Fruit fly (Drosophila melanogaster) whole organism, adult: Measurements from ENCODE around the gene Best1.
A peak's percentile ranks its signal among the peaks of the same experiment; 100 is the strongest.

Experiments
- CG11617 ChIP-seq: fragments of 200-800 bp; sonication (Bioruptor generic); optimal IDR thresholded peaks from 2 replicates; lab custom pipeline; 2017; ENCODE audit warnings: mild to moderate bottlenecking, missing biosample characterization, missing genetic modification reagents, missing genetic modification characterization
- CG12768 ChIP-seq: fragments of 200-800 bp; sonication (Bioruptor generic); optimal IDR thresholded peaks from 2 replicates; lab custom pipeline; 2017; ENCODE audit warnings: missing biosample characterization, missing genetic modification characterization, mild to moderate bottlenecking, moderate library complexity, missing genetic modification reagents
- CG14711 ChIP-seq: fragments of 200-800 bp; sonication (Bioruptor generic); optimal IDR thresholded peaks from 2 replicates; lab custom pipeline; 2018; ENCODE audit warnings: missing biosample characterization, mild to moderate bottlenecking, missing genetic modification characterization, moderate library complexity
- CG1620 ChIP-seq: fragments of 200-800 bp; sonication (Bioruptor generic); optimal IDR thresholded peaks from 2 replicates; lab custom pipeline; 2016; ENCODE audit warnings: missing biosample characterization, missing genetic modification characterization
- CG33017 ChIP-seq: fragments of 200-800 bp; sonication (Bioruptor generic); optimal IDR thresholded peaks from 2 replicates; lab custom pipeline; 2018; ENCODE audit warnings: missing biosample characterization, mild to moderate bottlenecking, missing genetic modification characterization, moderate library complexity
- CG5204 ChIP-seq: fragments of 200-800 bp; sonication (Bioruptor generic); optimal IDR thresholded peaks from 2 replicates; lab custom pipeline; 2016; ENCODE audit warnings: missing biosample characterization, missing genetic modification characterization
- CG7045 ChIP-seq: fragments of 200-800 bp; sonication (Bioruptor generic); optimal IDR thresholded peaks from 2 replicates; lab custom pipeline; 2017; ENCODE audit warnings: missing biosample characterization, mild to moderate bottlenecking, missing genetic modification characterization
- CG7101 ChIP-seq: fragments of 200-800 bp; sonication (Bioruptor generic); optimal IDR thresholded peaks from 2 replicates; lab custom pipeline; 2018; ENCODE audit warnings: missing biosample characterization, mild to moderate bottlenecking, missing genetic modification characterization, moderate library complexity
- Clk ChIP-seq: fragments of 200-800 bp; sonication (Bioruptor generic); optimal IDR thresholded peaks from 2 replicates; lab custom pipeline; 2017; ENCODE audit warnings: missing biosample characterization, missing genetic modification characterization
- Crg-1 ChIP-seq: fragments of 200-800 bp; sonication (Bioruptor generic); optimal IDR thresholded peaks from 2 replicates; lab custom pipeline; 2016; ENCODE audit warnings: missing biosample characterization, missing genetic modification characterization
- Hr96 ChIP-seq: fragments of 200-800 bp; sonication (Bioruptor generic); optimal IDR thresholded peaks from 2 replicates; lab custom pipeline; 2016; ENCODE audit warnings: missing biosample characterization, missing genetic modification characterization
- Mnt ChIP-seq: fragments of 200-800 bp; sonication (Bioruptor generic); optimal IDR thresholded peaks from 2 replicates; lab custom pipeline; 2016; ENCODE audit warnings: missing biosample characterization, mild to moderate bottlenecking, missing genetic modification characterization
- bab1 ChIP-seq: fragments of 200-800 bp; sonication (Bioruptor generic); optimal IDR thresholded peaks from 3 replicates; lab custom pipeline; 2019; ENCODE audit warnings: missing biosample characterization, mild to moderate bottlenecking, missing genetic modification characterization, moderate library complexity
- cic ChIP-seq: fragments of 200-800 bp; sonication (Bioruptor generic); optimal IDR thresholded peaks from 2 replicates; lab custom pipeline; 2017; ENCODE audit warnings: missing biosample characterization, mild to moderate bottlenecking, missing genetic modification characterization, moderate library complexity
- cnc ChIP-seq, 2 experiments: fragments of >200 bp; optimal IDR thresholded peaks; 2 replicates each; lab custom pipeline; 2017
- kay ChIP-seq: fragments of 200-800 bp; sonication (Bioruptor generic); peaks from one replicate; lab custom pipeline; 2016; ENCODE audit warnings: missing biosample characterization, missing genetic modification characterization, borderline replicate concordance
- ovo ChIP-seq: fragments of 200-800 bp; sonication (Bioruptor generic); optimal IDR thresholded peaks from 2 replicates; lab custom pipeline; 2016; ENCODE audit warnings: missing biosample characterization, missing genetic modification characterization
- pad ChIP-seq: fragments of 200-800 bp; sonication (Bioruptor generic); optimal IDR thresholded peaks from 3 replicates; lab custom pipeline; 2017; ENCODE audit warnings: missing biosample characterization, missing genetic modification characterization, mild to moderate bottlenecking, moderate library complexity, missing genetic modification reagents
- tj ChIP-seq: fragments of 200-800 bp; sonication (Bioruptor generic); optimal IDR thresholded peaks from 3 replicates; lab custom pipeline; 2017; ENCODE audit warnings: missing biosample characterization, mild to moderate bottlenecking, missing genetic modification characterization, moderate library complexity
- toe ChIP-seq: fragments of 200-800 bp; sonication (Bioruptor generic); optimal IDR thresholded peaks from 2 replicates; lab custom pipeline; 2016; ENCODE audit warnings: missing biosample characterization, missing genetic modification characterization

The Best1 gene

dm6 chr3R:10124764-10125163 is 45.5 kb downstream of the Best1 start:
- TF ChIP-seq Clk (GFP tag; lab: Kevin White, UChicago) (no peak), ovo (GFP tag; lab: Kevin White, UChicago) (no peak)

dm6 chr3R:10121266-10121904 is 48.9 kb downstream of the Best1 start, which contains the start of the genes gammaSnap2 and ATPsynepsilonL:
Gene gammaSnap2, minus strand, starts transcription at chr3R:10121400.
Gene ATPsynepsilonL, plus strand, starts transcription at chr3R:10121773.
- no peak for TF ChIP-seq CG7045 (GFP tag; lab: Kevin White, UChicago)

- no peak for TF ChIP-seq CG11617 (GFP tag; lab: Kevin White, UChicago)
- TF ChIP-seq bab1 (GFP tag; lab: Kevin White, UChicago) = no peak
- peak; percentile 86 for TF ChIP-seq kay (GFP tag; lab: Kevin White, UChicago)
- no peak for TF ChIP-seq tj
- TF ChIP-seq CG7101 (tag; lab: Kevin White, UChicago) = peak; percentile 3
- TF ChIP-seq CG12768 (GFP tag; lab: Kevin White, UChicago) = peak; percentile 70
- TF ChIP-seq Clk (GFP tag; lab: Kevin White, UChicago) = no peak
- no peak for TF ChIP-seq Hr96 (GFP tag; lab: Kevin White, UChicago)
- peak; percentile 45 for TF ChIP-seq Mnt
- no peak for TF ChIP-seq toe
- no peak for TF ChIP-seq CG14711 (tag; lab: Kevin White, UChicago)
- TF ChIP-seq cnc (optimal IDR thresholded peaks at IDR 0.05; lab: Kevin White, UChicago) = no peak
- no peak for TF ChIP-seq CG5204 (GFP tag; lab: Kevin White, UChicago)
- TF ChIP-seq cic (GFP tag; lab: Kevin White, UChicago) = peak; percentile 86
- TF ChIP-seq Crg-1 (GFP tag; lab: Kevin White, UChicago) = no peak
- peak; percentile 40 for TF ChIP-seq pad (GFP tag; lab: Kevin White, UChicago)
- no peak for TF ChIP-seq CG33017 (tag; lab: Kevin White, UChicago)
- TF ChIP-seq ovo (GFP tag; lab: Kevin White, UChicago) = no peak
- TF ChIP-seq CG7045 (GFP tag; lab: Kevin White, UChicago) = peak; percentile 31
- TF ChIP-seq CG1620 (GFP tag; lab: Kevin White, UChicago) = no peak
Observed at dm6 chr3R:10119592-10119991, 50.7 kb downstream of the Best1 start.

dm6 chr3R:10115797-10116196 is 54.5 kb downstream of the Best1 start:
- TF ChIP-seq CG7045 (GFP tag; lab: Kevin White, UChicago) = no peak
- peak; percentile 96 for TF ChIP-seq tj

- TF ChIP-seq CG12768 (GFP tag; lab: Kevin White, UChicago) (peak; percentile 6), ovo (GFP tag; lab: Kevin White, UChicago) (no peak), Crg-1 (GFP tag; lab: Kevin White, UChicago) (peak; percentile 4), bab1 (GFP tag; lab: Kevin White, UChicago) (no peak), pad (GFP tag; lab: Kevin White, UChicago) (no peak)
Observed at dm6 chr3R:10114915-10115534, 55.3 kb downstream of the Best1 start.

- TF ChIP-seq pad (GFP tag; lab: Kevin White, UChicago) (no peak), cic (GFP tag; lab: Kevin White, UChicago) (peak; percentile 29), tj (peak; percentile 33), CG1620 (GFP tag; lab: Kevin White, UChicago) (no peak)
Observed at dm6 chr3R:10113746-10114145, 56.5 kb downstream of the Best1 start.

dm6 chr3R:10112195-10112594 is 58.1 kb downstream of the Best1 start, which contains the start of gene CAH7:
Gene CAH7, plus strand, starts transcription at chr3R:10112237.
- TF ChIP-seq Hr96 (GFP tag; lab: Kevin White, UChicago) (no peak), CG7045 (GFP tag; lab: Kevin White, UChicago) (no peak), toe (no peak), CG1620 (GFP tag; lab: Kevin White, UChicago) (no peak), bab1 (GFP tag; lab: Kevin White, UChicago) (no peak), ovo (GFP tag; lab: Kevin White, UChicago) (peak; percentile 33), tj (peak; percentile 92), Crg-1 (GFP tag; lab: Kevin White, UChicago) (no peak), CG11617 (GFP tag; lab: Kevin White, UChicago) (no peak), cic (GFP tag; lab: Kevin White, UChicago) (peak; percentile 52), cnc (optimal IDR thresholded peaks at IDR 0.05; lab: Kevin White, UChicago) (no peak), kay (GFP tag; lab: Kevin White, UChicago) (no peak), CG12768 (GFP tag; lab: Kevin White, UChicago) (no peak), CG33017 (tag; lab: Kevin White, UChicago) (no peak), CG7101 (tag; lab: Kevin White, UChicago) (no peak), Mnt (peak; percentile 17), CG5204 (GFP tag; lab: Kevin White, UChicago) (no peak), Clk (GFP tag; lab: Kevin White, UChicago) (no peak), CG14711 (tag; lab: Kevin White, UChicago) (no peak), pad (GFP tag; lab: Kevin White, UChicago) (no peak)
